Fruit fly (Drosophila melanogaster): Measurements from ENCODE around the gene CG14451.
"Not testable (repeated sequence)": the region's sequence is repeated elsewhere in the genome, so short reads cannot be mapped to it uniquely, and the experiment has no call there.

The CG14451 gene

DNA sequence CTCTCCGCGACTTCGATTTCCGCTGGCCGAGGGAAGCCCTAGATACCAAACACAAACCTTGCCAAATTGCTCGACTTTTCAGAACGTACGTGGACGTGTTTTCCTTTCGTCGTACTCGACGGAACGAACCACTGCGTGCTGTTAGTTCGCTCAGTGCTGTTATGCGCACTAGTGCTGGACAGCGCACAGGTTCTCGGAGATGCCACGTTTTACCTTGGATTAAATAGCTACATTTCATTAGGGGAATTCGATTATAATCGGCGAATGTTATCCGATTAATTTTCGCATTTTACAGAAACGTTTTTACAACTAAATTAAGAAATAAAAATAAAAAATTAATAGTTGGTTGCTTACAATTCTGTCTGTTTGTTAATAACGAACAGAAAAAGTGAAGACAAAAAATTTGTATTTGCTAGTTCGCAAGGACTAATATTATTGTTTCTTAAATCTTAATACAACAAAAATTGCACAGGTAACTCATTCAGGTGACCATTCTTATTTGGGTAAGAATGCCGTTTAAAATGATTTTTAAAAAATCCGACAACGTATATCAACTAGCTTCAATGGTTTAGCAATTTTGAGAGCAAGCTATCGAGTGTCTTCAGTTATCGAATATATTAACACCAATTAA lies 4.6 kb downstream of the CG14451 start, which contains the start of the genes ArfGAP3 and CG32452:
Gene ArfGAP3 (minus strand): TSS at position 441 of the 631 bp plus-strand sequence.
Gene CG32452 (plus strand): TSS at position 592 of the 631 bp plus-strand sequence.
- peak; percentile 67 for TF ChIP-seq CG17801 (GFP tag; optimal IDR thresholded peaks at IDR 0.05; ENCODE audit: partially characterized antibody)

- TF ChIP-seq CG17801 (GFP tag; optimal IDR thresholded peaks at IDR 0.05; ENCODE audit: partially characterized antibody): no peak
Measured at dm6 chr3L:22713605-22714004, 8.3 kb downstream of the CG14451 start.

dm6 chr3L:22711855-22712254 lies 10.0 kb downstream of the CG14451 start, which contains the start of gene CG11370:
Gene CG11370 (plus strand): TSS chr3L:22712155.
- no peak for TF ChIP-seq CG17801 (GFP tag; optimal IDR thresholded peaks at IDR 0.05; ENCODE audit: partially characterized antibody)

DNA sequence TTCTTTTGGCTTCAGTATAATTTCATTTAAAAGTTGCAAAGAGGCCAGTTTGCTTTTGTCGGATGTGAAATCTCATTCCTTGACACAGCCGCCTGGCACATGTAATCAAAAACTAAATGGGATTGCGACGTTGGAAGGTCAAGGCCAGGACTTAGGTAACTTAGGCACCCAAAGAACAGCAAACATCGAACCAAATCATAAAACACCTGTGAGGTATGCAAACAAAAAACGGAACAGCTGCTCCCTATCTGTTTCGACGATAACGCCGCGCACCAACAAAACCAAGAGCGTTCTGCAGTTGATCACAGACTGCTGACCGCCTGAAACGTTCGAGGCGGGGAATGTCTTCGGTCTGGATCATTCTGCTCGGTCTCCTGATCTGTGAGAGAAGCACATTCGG lies 22.8 kb downstream of the CG14451 start, which contains the start of gene CG45116:
Gene CG45116 (plus strand): TSS at position 301 of the 400 bp plus-strand sequence.
- TF ChIP-seq CG17801 (GFP tag; optimal IDR thresholded peaks at IDR 0.05; ENCODE audit: partially characterized antibody): no peak

DNA sequence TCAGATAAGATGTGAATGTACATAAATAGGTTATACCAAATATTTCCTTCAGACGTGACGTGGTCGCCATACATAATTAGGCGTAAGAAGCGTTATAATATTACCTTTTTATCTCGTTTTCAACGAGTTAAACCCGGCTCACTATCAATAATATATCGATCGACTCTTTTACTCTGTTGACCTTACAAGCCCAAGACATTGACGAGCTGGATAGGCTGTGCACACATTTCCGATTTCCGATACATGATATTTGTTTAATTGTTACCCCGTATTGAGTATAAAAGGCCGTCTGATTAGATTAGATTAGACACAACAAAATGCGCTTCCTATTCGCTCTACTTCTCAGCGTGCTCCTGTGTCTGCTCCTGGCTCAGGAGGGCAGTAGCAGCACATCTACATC lies 25.0 kb downstream of the CG14451 start, which contains the start of gene CG32453:
Gene CG32453 (plus strand): TSS at position 301 of the 400 bp plus-strand sequence.
- TF ChIP-seq CG17801 (GFP tag; optimal IDR thresholded peaks at IDR 0.05; ENCODE audit: partially characterized antibody): not testable (repeated sequence)

DNA sequence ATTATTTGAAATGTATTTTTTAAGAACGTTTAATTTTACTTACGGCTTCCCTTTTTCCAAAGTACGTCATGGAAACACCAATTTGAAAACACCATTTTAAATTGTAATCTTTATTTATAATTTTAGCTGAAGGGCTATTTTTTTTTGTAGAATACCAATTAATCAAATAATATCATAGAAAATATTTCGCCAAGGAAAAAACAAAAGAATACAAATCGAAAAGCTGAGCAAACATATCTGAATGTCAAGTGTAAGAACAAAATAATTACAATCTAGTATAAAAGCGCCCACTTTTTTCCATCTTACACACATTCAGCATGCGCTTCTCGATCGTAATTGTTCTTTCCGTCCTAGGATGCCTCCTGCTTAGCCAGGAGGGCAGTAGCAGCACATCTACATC lies 26.2 kb downstream of the CG14451 start, which contains the start of gene CG14452:
Gene CG14452 (plus strand): TSS at position 301 of the 400 bp plus-strand sequence.
- no peak for TF ChIP-seq CG17801 (GFP tag; optimal IDR thresholded peaks at IDR 0.05; ENCODE audit: partially characterized antibody)

dm6 chr3L:22693712-22694111 lies 28.2 kb downstream of the CG14451 start, which contains the start of the genes CG12546 and CG14453:
Gene CG12546 (minus strand): TSS chr3L:22693812.
Gene CG14453 (plus strand): TSS chr3L:22694083.
- TF ChIP-seq CG17801 (GFP tag; optimal IDR thresholded peaks at IDR 0.05; ENCODE audit: partially characterized antibody): no peak

- TF ChIP-seq CG17801 (GFP tag; optimal IDR thresholded peaks at IDR 0.05; ENCODE audit: partially characterized antibody): not testable (repeated sequence)
Measured at dm6 chr3L:22692428-22692827, 29.5 kb downstream of the CG14451 start, which contains the start of gene CG14454. Gene CG14454 (minus strand): TSS chr3L:22692528.

DNA sequence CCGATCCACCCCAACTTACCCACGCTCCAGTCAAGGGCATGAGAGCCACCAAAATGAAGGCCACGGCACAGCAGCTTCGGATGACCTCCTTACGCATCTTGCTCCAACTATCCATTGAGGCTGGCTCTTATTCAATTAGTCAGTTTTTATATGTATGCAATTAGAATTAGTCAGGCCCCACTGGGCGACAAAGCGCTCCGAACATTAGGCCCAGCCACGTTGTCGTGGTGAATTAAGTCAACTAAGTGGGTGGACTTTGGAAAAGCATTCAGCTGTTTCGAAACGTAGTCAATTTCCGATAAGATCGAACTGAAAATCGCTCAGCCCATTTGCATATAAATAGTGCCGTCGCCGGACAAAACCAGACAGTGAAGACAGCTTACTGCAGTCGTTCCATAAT lies 34.9 kb downstream of the CG14451 start, which contains the start of the genes CG14455 and CG14456:
Gene CG14455 (minus strand): TSS at position 101 of the 400 bp plus-strand sequence.
Gene CG14456 (plus strand): TSS at position 236 of the 400 bp plus-strand sequence.
- no peak for TF ChIP-seq CG17801 (GFP tag; optimal IDR thresholded peaks at IDR 0.05; ENCODE audit: partially characterized antibody)

- TF ChIP-seq CG17801 (GFP tag; optimal IDR thresholded peaks at IDR 0.05; ENCODE audit: partially characterized antibody): no peak
Measured at dm6 chr3L:22680932-22681331, 41.0 kb downstream of the CG14451 start.

DNA sequence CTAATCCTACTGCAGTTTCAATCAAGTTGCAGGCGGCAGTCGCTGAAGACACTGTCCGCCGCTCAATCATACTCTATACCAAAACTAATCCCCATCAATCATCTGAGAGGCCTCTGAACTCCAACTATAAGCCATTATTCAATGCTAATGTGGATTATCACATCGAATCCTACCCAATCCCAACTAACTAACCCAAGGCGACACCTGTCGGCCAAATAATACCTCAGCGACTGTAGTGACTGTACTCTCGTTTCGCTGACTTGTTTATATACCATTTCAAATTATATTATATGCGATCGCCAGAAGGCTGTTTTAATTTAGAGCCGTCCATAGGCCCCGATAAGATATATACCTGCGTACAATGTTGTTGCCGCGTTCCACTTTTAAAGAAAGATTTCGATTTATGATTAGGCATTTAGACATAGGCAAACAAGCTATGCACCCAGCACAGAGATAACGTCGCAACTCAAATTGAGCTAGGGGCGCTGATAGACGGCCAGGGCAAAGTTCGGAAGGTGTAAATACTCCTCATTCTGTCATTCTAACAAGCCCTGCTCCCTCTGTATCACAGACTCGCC lies 50.1 kb downstream of the CG14451 start:
- no peak for TF ChIP-seq CG17801 (GFP tag; optimal IDR thresholded peaks at IDR 0.05; ENCODE audit: partially characterized antibody)
